Worm (Caenorhabditis elegans): ENCODE results near the gene ncx-5.

DNA sequence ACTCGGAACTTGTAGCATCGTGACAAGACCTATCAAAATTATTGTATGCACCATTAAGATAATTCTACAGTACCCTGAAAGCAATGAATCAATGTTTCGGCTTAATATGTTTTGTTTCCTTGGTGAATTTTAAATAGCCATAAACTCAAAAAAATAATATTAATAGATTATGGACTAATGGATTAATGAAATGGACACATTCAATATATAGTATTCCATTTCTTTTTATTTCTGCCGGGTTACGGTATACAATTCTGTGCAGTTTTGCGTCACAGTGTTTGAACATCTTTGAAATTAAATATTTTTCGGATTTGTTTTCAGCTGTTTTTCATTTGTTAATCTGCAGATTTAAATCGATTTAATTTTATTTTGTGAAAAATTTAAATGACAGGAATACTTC, 53.3 kb downstream of the ncx-5 start, which contains the start of gene set-22:
- TF ChIP-seq pqm-1 (tag; optimal IDR thresholded peaks at IDR 0.05): no peak
- no peak for TF ChIP-seq pha-4 (GFP tag; IDR thresholded peaks at IDR 0.05)
- no peak for TF ChIP-seq pha-4 (tag; optimal IDR thresholded peaks at IDR 0.05)
- TF ChIP-seq nhr-10 (tag; optimal IDR thresholded peaks at IDR 0.05): no peak
- TF ChIP-seq rbr-2 (tag; optimal IDR thresholded peaks at IDR 0.05): no peak
- TF ChIP-seq hif-1 (tag; optimal IDR thresholded peaks at IDR 0.05): no peak
- TF ChIP-seq ama-1 (optimal IDR thresholded peaks at IDR 0.05): no peak
- no peak for TF ChIP-seq nhr-76 (tag; optimal IDR thresholded peaks at IDR 0.05)
- no peak for TF ChIP-seq snpc-4 (tag; optimal IDR thresholded peaks at IDR 0.05)
- no peak for TF ChIP-seq aha-1 (tag)
- no peak for TF ChIP-seq spr-3 (GFP tag; optimal IDR thresholded peaks at IDR 0.05)
- no peak for TF ChIP-seq ceh-28 (tag; optimal IDR thresholded peaks at IDR 0.05)
- TF ChIP-seq unc-62 (GFP tag; optimal IDR thresholded peaks at IDR 0.05 in 1 of 2): no peak
- TF ChIP-seq unc-62 (tag; optimal IDR thresholded peaks at IDR 0.05): no peak
- TF ChIP-seq tag-97 (GFP tag; IDR thresholded peaks at IDR 0.05): no peak
- TF ChIP-seq lim-7 (GFP tag; IDR thresholded peaks at IDR 0.05): no peak

Data from whole organism, L4 larva.